Fruit fly (Drosophila melanogaster) whole organism, embryonic: ENCODE data around the gene CG5608.

Experiments
- Aef1 ChIP-seq: fragments of 200-800 bp; sonication (Bioruptor generic); IDR thresholded peaks from 3 replicates; pipeline ENCODE4 v1.3.6; 2022; ENCODE audit warnings: missing biosample characterization, missing genetic modification characterization
- Atf-2 ChIP-seq: fragments of 200-800 bp; sonication (Bioruptor generic); optimal IDR thresholded peaks from 2 replicates; lab custom pipeline; 2016; ENCODE audit warnings: missing biosample characterization, missing genetic modification characterization
- Bgb ChIP-seq: fragments of 200-800 bp; sonication (Bioruptor generic); IDR thresholded peaks from 2 replicates; pipeline ENCODE4 v1.3.6; 2022; ENCODE audit warnings: missing biosample characterization, missing genetic modification characterization; ENCODE audit not compliant: partially characterized antibody
- BtbVII ChIP-seq: fragments of 200-800 bp; sonication (Bioruptor generic); optimal IDR thresholded peaks from 3 replicates; lab custom pipeline; 2017; ENCODE audit warnings: missing biosample characterization, mild to moderate bottlenecking, missing genetic modification characterization
- CG10431 ChIP-seq: fragments of 200-800 bp; sonication (Bioruptor generic); optimal IDR thresholded peaks from 3 replicates; lab custom pipeline; 2018; ENCODE audit warnings: missing biosample characterization, mild to moderate bottlenecking, missing genetic modification characterization
- CG10462 ChIP-seq: fragments of 200-800 bp; sonication (Bioruptor generic); optimal IDR thresholded peaks from 2 replicates; lab custom pipeline; 2016; ENCODE audit warnings: missing biosample characterization, missing genetic modification characterization
- CG12219 ChIP-seq: fragments of 200-800 bp; sonication (Bioruptor generic); optimal IDR thresholded peaks from 3 replicates; lab custom pipeline; 2018; ENCODE audit warnings: missing biosample characterization, mild to moderate bottlenecking, missing genetic modification characterization
- CG14860 ChIP-seq: fragments of 200-800 bp; sonication (Bioruptor generic); IDR thresholded peaks from 3 replicates; pipeline ENCODE4 v1.3.6; 2022; ENCODE audit warnings: missing biosample characterization, missing genetic modification characterization; ENCODE audit not compliant: partially characterized antibody
- CG16813 ChIP-seq: fragments of 200-800 bp; sonication (Bioruptor generic); IDR thresholded peaks from 3 replicates; pipeline ENCODE4 v1.3.6; 2022; ENCODE audit warnings: missing biosample characterization, missing genetic modification characterization; ENCODE audit not compliant: partially characterized antibody
- CG17328 ChIP-seq: fragments of 200-800 bp; sonication (Bioruptor generic); IDR thresholded peaks from 2 replicates; pipeline ENCODE4 v1.3.6; 2022; ENCODE audit warnings: missing biosample characterization, missing genetic modification characterization
- CG17802 ChIP-seq: fragments of 200-800 bp; sonication (Bioruptor generic); optimal IDR thresholded peaks from 2 replicates; lab custom pipeline; 2018; ENCODE audit warnings: missing biosample characterization, mild to moderate bottlenecking, missing genetic modification characterization, moderate library complexity
- CG18262 ChIP-seq: fragments of 200-800 bp; optimal IDR thresholded peaks from 3 replicates; lab custom pipeline; 2019; ENCODE audit warnings: missing biosample characterization, mild to moderate bottlenecking, missing genetic modification characterization, moderate library complexity
- CG2875 ChIP-seq: fragments of 200-800 bp; sonication (Bioruptor generic); optimal IDR thresholded peaks from 2 replicates; lab custom pipeline; 2017; ENCODE audit warnings: missing biosample characterization, mild to moderate bottlenecking, missing genetic modification characterization, missing genetic modification reagents
- CG3163 ChIP-seq: fragments of 200-800 bp; sonication (Bioruptor generic); optimal IDR thresholded peaks from 3 replicates; lab custom pipeline; 2016; ENCODE audit warnings: missing biosample characterization, missing genetic modification characterization
- CG3838 ChIP-seq: fragments of 200-800 bp; sonication (Bioruptor generic); optimal IDR thresholded peaks from 3 replicates; lab custom pipeline; 2016; ENCODE audit warnings: missing biosample characterization, missing genetic modification characterization
- CG3847 ChIP-seq: fragments of 200-800 bp; sonication (Bioruptor generic); IDR thresholded peaks from 2 replicates; pipeline ENCODE4 v1.3.6; 2022; ENCODE audit warnings: missing biosample characterization, missing genetic modification characterization
- CG43689 ChIP-seq: fragments of 200-800 bp; sonication (Bioruptor generic); IDR thresholded peaks from 2 replicates; pipeline ENCODE4 v1.3.6; 2022; ENCODE audit warnings: missing biosample characterization, missing genetic modification characterization
- CG4707 ChIP-seq: fragments of 200-800 bp; sonication (Bioruptor generic); optimal IDR thresholded peaks from 2 replicates; lab custom pipeline; 2018; ENCODE audit warnings: missing biosample characterization, mild to moderate bottlenecking, missing genetic modification characterization, moderate library complexity
- CG5953 ChIP-seq: fragments of 200-800 bp; sonication (Bioruptor generic); IDR thresholded peaks from 2 replicates; pipeline ENCODE4 v1.3.6; 2022; ENCODE audit warnings: missing biosample characterization, missing genetic modification characterization
- CG7786 ChIP-seq: fragments of 200-800 bp; sonication (Bioruptor generic); optimal IDR thresholded peaks from 2 replicates; lab custom pipeline; 2016; ENCODE audit warnings: missing biosample characterization, missing genetic modification characterization
- CG9932 ChIP-seq: fragments of 200-800 bp; sonication (Bioruptor generic); IDR thresholded peaks from 2 replicates; pipeline ENCODE4 v1.3.6; 2022; ENCODE audit warnings: missing biosample characterization, missing genetic modification characterization
- CkIIα-i1 ChIP-seq: fragments of 200-800 bp; sonication (Bioruptor generic); IDR thresholded peaks from 2 replicates; pipeline ENCODE4 v1.3.6; 2022; ENCODE audit warnings: missing biosample characterization, missing genetic modification characterization
- CoRest ChIP-seq: fragments of 200-800 bp; sonication (Bioruptor generic); optimal IDR thresholded peaks from 3 replicates; lab custom pipeline; 2018; ENCODE audit warnings: missing biosample characterization, mild to moderate bottlenecking, missing genetic modification characterization, moderate library complexity
- CrebB ChIP-seq: fragments of 200-800 bp; sonication (Bioruptor generic); optimal IDR thresholded peaks from 3 replicates; lab custom pipeline; 2018; ENCODE audit warnings: missing biosample characterization, mild to moderate bottlenecking, missing genetic modification characterization
- E2f1 ChIP-seq: fragments of 200-800 bp; sonication (Bioruptor generic); IDR thresholded peaks from 2 replicates; pipeline ENCODE4 v1.3.6; 2022; ENCODE audit warnings: missing biosample characterization, missing genetic modification characterization
- Eip74EF ChIP-seq, 2 experiments: fragments of 200-800 bp in 1 of 2; fragments of >200 bp in 1 of 2; sonication (Bioruptor generic) in 1 of 2; optimal IDR thresholded peaks; 2 replicates each; lab custom pipeline; 2017 to 2019; ENCODE audit warnings: missing biosample characterization in 2 of 2, missing genetic modification characterization in 2 of 2, mild to moderate bottlenecking in 1 of 2, moderate library complexity in 1 of 2
- H15 ChIP-seq: fragments of 200-800 bp; sonication (Bioruptor generic); IDR thresholded peaks from 3 replicates; pipeline ENCODE4 v1.3.6; 2022; ENCODE audit warnings: missing biosample characterization, missing genetic modification characterization
- Hr51 ChIP-seq, 2 experiments: fragments of 200-800 bp; sonication (Bioruptor generic); optimal IDR thresholded peaks; 2 replicates in 1 of 2; 3 replicates in 1 of 2; lab custom pipeline; 2016 to 2018; ENCODE audit warnings: missing biosample characterization in 2 of 2, missing genetic modification characterization in 2 of 2, mild to moderate bottlenecking in 1 of 2, moderate library complexity in 1 of 2
- Kr ChIP-seq: fragments of 200-800 bp; sonication (Bioruptor generic); optimal IDR thresholded peaks from 2 replicates; lab custom pipeline; 2017; ENCODE audit warnings: missing biosample characterization, mild to moderate bottlenecking, missing genetic modification characterization
- MBD-R2 ChIP-seq: fragments of 200-800 bp; sonication (Bioruptor generic); IDR thresholded peaks from 2 replicates; pipeline ENCODE4 v1.3.6; 2022; ENCODE audit warnings: missing biosample characterization, missing genetic modification characterization
- Nf-YC ChIP-seq: fragments of 200-800 bp; optimal IDR thresholded peaks from 3 replicates; lab custom pipeline; 2019; ENCODE audit warnings: missing biosample characterization, mild to moderate bottlenecking, missing genetic modification characterization, moderate library complexity
- Ptx1 ChIP-seq: fragments of 200-800 bp; sonication (Bioruptor generic); IDR thresholded peaks from 2 replicates; pipeline ENCODE4 v1.3.6; 2022; ENCODE audit warnings: missing biosample characterization, missing genetic modification characterization
- Rfx ChIP-seq: fragments of 200-800 bp; sonication (Bioruptor generic); IDR thresholded peaks from 2 replicates; pipeline ENCODE4 v1.3.6; 2022; ENCODE audit warnings: missing biosample characterization, missing genetic modification characterization
- Sry-β ChIP-seq: fragments of 200-800 bp; sonication (Bioruptor generic); optimal IDR thresholded peaks from 2 replicates; lab custom pipeline; 2018; ENCODE audit warnings: missing biosample characterization, mild to moderate bottlenecking, missing genetic modification characterization, moderate library complexity
- Taf1 ChIP-seq: fragments of 200-800 bp; sonication (Bioruptor generic); IDR thresholded peaks from 2 replicates; pipeline ENCODE4 v1.3.6; 2022; ENCODE audit warnings: missing biosample characterization, missing genetic modification characterization
- Tbp ChIP-seq: fragments of >200 bp; optimal IDR thresholded peaks from 2 replicates; lab custom pipeline; 2018; ENCODE audit warnings: missing biosample characterization, missing genetic modification characterization
- danr ChIP-seq: fragments of 200-800 bp; sonication (Bioruptor generic); IDR thresholded peaks from 2 replicates; pipeline ENCODE4 v1.3.6; 2022; ENCODE audit warnings: missing biosample characterization, missing genetic modification characterization
- dmrt11E ChIP-seq: fragments of 200-800 bp; sonication (Bioruptor generic); optimal IDR thresholded peaks from 3 replicates; lab custom pipeline; 2018; ENCODE audit warnings: missing biosample characterization, mild to moderate bottlenecking, missing genetic modification characterization, moderate library complexity
- ems ChIP-seq: fragments of 200-800 bp; sonication (Bioruptor generic); optimal IDR thresholded peaks from 3 replicates; lab custom pipeline; 2016; ENCODE audit warnings: missing biosample characterization, missing genetic modification characterization
- en ChIP-seq: fragments of 200-800 bp; sonication (Bioruptor generic); optimal IDR thresholded peaks from 2 replicates; lab custom pipeline; 2016; ENCODE audit warnings: missing biosample characterization, missing genetic modification characterization
- esg ChIP-seq: fragments of 200-800 bp; sonication (Bioruptor generic); conservative IDR thresholded peaks from 2 replicates; pipeline ENCODE4 v1.3.6; 2022; ENCODE audit warnings: missing biosample characterization, missing genetic modification characterization
- ftz-f1 ChIP-seq: fragments of 200-800 bp; sonication (Bioruptor generic); optimal IDR thresholded peaks from 2 replicates; lab custom pipeline; 2016; ENCODE audit warnings: missing biosample characterization, missing genetic modification characterization
- gcm ChIP-seq: fragments of 200-800 bp; sonication (Bioruptor generic); optimal IDR thresholded peaks from 2 replicates; lab custom pipeline; 2019; ENCODE audit warnings: missing biosample characterization, mild to moderate bottlenecking, missing genetic modification characterization, moderate library complexity
- hbn ChIP-seq: fragments of 200-800 bp; sonication (Bioruptor generic); IDR thresholded peaks from 2 replicates; pipeline ENCODE4 v1.3.6; 2022; ENCODE audit warnings: missing biosample characterization, missing genetic modification characterization; ENCODE audit not compliant: partially characterized antibody
- jing ChIP-seq: fragments of 200-800 bp; sonication (Bioruptor generic); optimal IDR thresholded peaks from 2 replicates; lab custom pipeline; 2018; ENCODE audit warnings: missing biosample characterization, mild to moderate bottlenecking, missing genetic modification characterization
- lola ChIP-seq, 3 experiments: fragments of >200 bp in 2 of 3; fragments of 200-800 bp in 1 of 3; sonication (Bioruptor generic) in 1 of 3; optimal IDR thresholded peaks; 2 replicates each; lab custom pipeline; 2017 to 2019; ENCODE audit warnings: missing biosample characterization in 3 of 3, missing genetic modification characterization in 3 of 3, mild to moderate bottlenecking in 1 of 3, moderate library complexity in 1 of 3
- luna ChIP-seq: fragments of 200-800 bp; sonication (Bioruptor generic); optimal IDR thresholded peaks from 2 replicates; lab custom pipeline; 2016; ENCODE audit warnings: missing biosample characterization, missing genetic modification characterization
- org-1 ChIP-seq: fragments of 200-800 bp; sonication (Bioruptor generic); optimal IDR thresholded peaks from 2 replicates; lab custom pipeline; 2017; ENCODE audit warnings: missing biosample characterization, missing genetic modification characterization
- sqz ChIP-seq: fragments of 200-800 bp; sonication (Bioruptor generic); optimal IDR thresholded peaks from 3 replicates; lab custom pipeline; 2018; ENCODE audit warnings: missing biosample characterization, mild to moderate bottlenecking, missing genetic modification characterization
- stc ChIP-seq: fragments of 200-800 bp; sonication (Bioruptor generic); IDR thresholded peaks from 2 replicates; pipeline ENCODE4 v1.3.6; 2022; ENCODE audit warnings: missing biosample characterization, missing genetic modification characterization

CG5608 gene

dm6 chr3R:12422379-12422975, 42.6 kb downstream of the CG5608 start, which contains the start of the genes Scgbeta and CG17202 (continued):
- TF ChIP-seq CG12219 (GFP tag; lab: Kevin White, UChicago) (no peak), danr (GFP tag; lab: Robert Waterston, UW) (no peak), Rfx (GFP tag; lab: Robert Waterston, UW) (0 out of 2 replicates have a peak, but pooled peaks have one; percentile 40), Tbp (GFP tag; lab: Kevin White, UChicago) (no peak), Hr51 (GFP tag; optimal IDR thresholded peaks at IDR 0.05; lab: Kevin White, UChicago) (no peak), en (GFP tag; lab: Kevin White, UChicago) (no peak), Nf-YC (tag; lab: Kevin White, UChicago) (no peak), jing (GFP tag; lab: Kevin White, UChicago) (no peak), esg (no peak), CG5953 (GFP tag; lab: Robert Waterston, UW) (no peak), CG7786 (GFP tag; lab: Kevin White, UChicago) (peak; percentile 3), CG17802 (no peak), CkIIα-i1 (no peak), CG2875 (no peak), Taf1 (GFP tag; lab: Robert Waterston, UW) (no peak), stc (GFP tag; lab: Robert Waterston, UW) (no peak), CG17328 (no peak), CG10431 (GFP tag; lab: Kevin White, UChicago) (no peak), H15 (no peak), CG14860 (GFP tag; lab: Robert Waterston, UW) (no peak), Kr (GFP tag; lab: Kevin White, UChicago) (no peak), CG3163 (GFP tag; lab: Kevin White, UChicago) (no peak), Bgb (GFP tag; lab: Robert Waterston, UW) (peak; percentile 33; the same call in 1 of the 2 replicates), luna (GFP tag; lab: Kevin White, UChicago) (no peak), CG3847 (peak; percentile 39; the same call in 1 of the 2 replicates), dmrt11E (no peak), gcm (no peak), Sry-β (GFP tag; lab: Kevin White, UChicago) (no peak), sqz (GFP tag; lab: Kevin White, UChicago) (no peak), CG16813 (no peak), Atf-2 (GFP tag; lab: Kevin White, UChicago) (no peak), Eip74EF (GFP tag; optimal IDR thresholded peaks at IDR 0.05; lab: Kevin White, UChicago) (no peak), CG10462 (GFP tag; lab: Kevin White, UChicago) (no peak), CoRest (tag; lab: Kevin White, UChicago) (peak; percentile 54), CG4707 (no peak), CG9932 (GFP tag; lab: Robert Waterston, UW) (peak; percentile 56), ftz-f1 (GFP tag; lab: Kevin White, UChicago) (no peak), CG18262 (tag; lab: Kevin White, UChicago) (no peak), Ptx1 (GFP tag; lab: Robert Waterston, UW) (no peak), BtbVII (GFP tag; lab: Kevin White, UChicago) (no peak), org-1 (GFP tag; lab: Kevin White, UChicago) (no peak), ems (GFP tag; lab: Kevin White, UChicago) (no peak), Aef1 (GFP tag; lab: Robert Waterston, UW) (no peak), CG43689 (GFP tag; lab: Robert Waterston, UW) (no peak), MBD-R2 (peak; percentile 95), hbn (GFP tag; lab: Robert Waterston, UW) (no peak), lola (GFP tag; optimal IDR thresholded peaks at IDR 0.05; lab: Kevin White, UChicago) (no peak), CG3838 (no peak), CrebB (no peak), E2f1 (GFP tag; lab: Robert Waterston, UW) (no peak)
